Worm (Caenorhabditis elegans) whole organism, L3 larva: ENCODE results near the gene let-805.

ENCODE experiments used
- R02D3.7 ChIP-seq: fragments of 150-350 bp; optimal IDR thresholded peaks from 2 replicates; lab custom pipeline; 2014; ENCODE audit warnings: missing biosample characterization, missing genetic modification characterization
- ZK546.5 ChIP-seq: sonication (generic microtip); optimal IDR thresholded peaks from 2 replicates; lab custom pipeline; 2017; ENCODE audit warnings: missing biosample characterization, missing genetic modification characterization
- aly-2 ChIP-seq: fragments of 150-350 bp; optimal IDR thresholded peaks from 2 replicates; lab custom pipeline; 2014; ENCODE audit warnings: missing biosample characterization, missing genetic modification characterization
- ceh-16 ChIP-seq: sonication (generic microtip); optimal IDR thresholded peaks from 2 replicates; lab custom pipeline; 2017; ENCODE audit warnings: missing biosample characterization, missing genetic modification characterization
- ceh-82 ChIP-seq: fragments of 150-350 bp; optimal IDR thresholded peaks from 2 replicates; lab custom pipeline; 2014; ENCODE audit warnings: missing biosample characterization, missing genetic modification characterization
- elt-1 ChIP-seq: fragments of 150-350 bp; optimal IDR thresholded peaks from 2 replicates; lab custom pipeline; 2014; ENCODE audit warnings: missing biosample characterization, missing genetic modification characterization
- elt-3 ChIP-seq, 3 experiments: fragments of 150-350 bp in 1 of 3; sonication (generic microtip) in 2 of 3; optimal IDR thresholded peaks; 2 replicates in 2 of 3; 4 replicates in 1 of 3; lab custom pipeline; 2014 to 2017; ENCODE audit warnings: missing biosample characterization in 3 of 3, missing genetic modification characterization in 3 of 3
- eor-1 ChIP-seq, 2 experiments: fragments of 150-350 bp; optimal IDR thresholded peaks; 2 replicates each; lab custom pipeline; 2014 to 2018; ENCODE audit warnings: missing biosample characterization in 2 of 2, missing genetic modification characterization in 2 of 2
- fkh-10 ChIP-seq: sonication (generic microtip); optimal IDR thresholded peaks from 2 replicates; lab custom pipeline; 2017; ENCODE audit warnings: missing biosample characterization, missing genetic modification reagents, missing genetic modification characterization
- fos-1 ChIP-seq: fragments of 150-350 bp; optimal IDR thresholded peaks from 2 replicates; lab custom pipeline; 2014; ENCODE audit warnings: missing biosample characterization, missing genetic modification characterization
- hmg-11 ChIP-seq: sonication (generic microtip); optimal IDR thresholded peaks from 2 replicates; lab custom pipeline; 2016; ENCODE audit warnings: missing genetic modification characterization, missing compliant biosample characterization
- jun-1 ChIP-seq: fragments of 150-350 bp; optimal IDR thresholded peaks from 2 replicates; lab custom pipeline; 2014; ENCODE audit warnings: missing biosample characterization, missing genetic modification reagents, missing genetic modification characterization
- lin-15B ChIP-seq: fragments of 150-350 bp; optimal IDR thresholded peaks from 2 replicates; lab custom pipeline; 2014; ENCODE audit warnings: missing biosample characterization, missing genetic modification characterization
- lsy-12 ChIP-seq: sonication (generic microtip); optimal IDR thresholded peaks from 2 replicates; lab custom pipeline; 2016; ENCODE audit warnings: mild to moderate bottlenecking, missing genetic modification characterization, missing compliant biosample characterization
- mml-1 ChIP-seq: fragments of 150-350 bp; sonication (generic microtip); optimal IDR thresholded peaks from 3 replicates; lab custom pipeline; 2014; ENCODE audit warnings: missing biosample characterization, missing genetic modification characterization
- nfya-1 ChIP-seq: sonication (generic microtip); optimal IDR thresholded peaks from 2 replicates; lab custom pipeline; 2017; ENCODE audit warnings: missing genetic modification characterization, mild to moderate bottlenecking, missing compliant biosample characterization, antibody characterized with exemption, moderate library complexity; ENCODE audit not compliant: insufficient read depth
- nhr-11 ChIP-seq: fragments of 150-350 bp; optimal IDR thresholded peaks from 2 replicates; lab custom pipeline; 2014; ENCODE audit warnings: missing biosample characterization, missing genetic modification characterization
- nhr-12 ChIP-seq: fragments of 150-350 bp; optimal IDR thresholded peaks from 2 replicates; lab custom pipeline; 2014; ENCODE audit warnings: missing biosample characterization, missing genetic modification characterization
- nhr-23 ChIP-seq: fragments of 150-350 bp; optimal IDR thresholded peaks from 2 replicates; lab custom pipeline; 2014; ENCODE audit warnings: missing biosample characterization, missing genetic modification reagents, missing genetic modification characterization
- nhr-237 ChIP-seq: fragments of 150-350 bp; optimal IDR thresholded peaks from 2 replicates; lab custom pipeline; 2014; ENCODE audit warnings: missing biosample characterization, missing genetic modification characterization
- nhr-28 ChIP-seq: fragments of 150-350 bp; optimal IDR thresholded peaks from 2 replicates; lab custom pipeline; 2014; ENCODE audit warnings: missing biosample characterization, missing genetic modification characterization
- nhr-43 ChIP-seq: sonication (generic microtip); optimal IDR thresholded peaks from 2 replicates; lab custom pipeline; 2016; ENCODE audit warnings: mild to moderate bottlenecking, missing genetic modification characterization, missing compliant biosample characterization; ENCODE audit not compliant: poor library complexity, severe bottlenecking
- nhr-67 ChIP-seq: fragments of 150-350 bp; optimal IDR thresholded peaks from 2 replicates; lab custom pipeline; 2014; ENCODE audit warnings: missing biosample characterization, missing genetic modification characterization
- nhr-77 ChIP-seq: fragments of 150-350 bp; optimal IDR thresholded peaks from 2 replicates; lab custom pipeline; 2014; ENCODE audit warnings: missing biosample characterization, missing genetic modification characterization
- pha-4 ChIP-seq: fragments of 150-350 bp; optimal IDR thresholded peaks from 2 replicates; lab custom pipeline; 2014; ENCODE audit warnings: missing biosample characterization, missing genetic modification reagents, missing genetic modification characterization
- pqm-1 ChIP-seq: fragments of 150-350 bp; optimal IDR thresholded peaks from 2 replicates; lab custom pipeline; 2017; ENCODE audit warnings: missing biosample characterization, missing genetic modification characterization, inconsistent platforms
- sea-2 ChIP-seq: fragments of 150-350 bp; sonication (generic microtip); optimal IDR thresholded peaks from 4 replicates; lab custom pipeline; 2014; ENCODE audit warnings: missing biosample characterization, missing genetic modification reagents, missing genetic modification characterization
- skn-1 ChIP-seq: fragments of 150-350 bp; optimal IDR thresholded peaks from 2 replicates; lab custom pipeline; 2014; ENCODE audit warnings: missing biosample characterization, missing genetic modification characterization
- snpc-4 ChIP-seq: fragments of 150-350 bp; optimal IDR thresholded peaks from 2 replicates; lab custom pipeline; 2014; ENCODE audit warnings: missing biosample characterization, missing genetic modification characterization
- tbx-2 ChIP-seq: sonication (generic microtip); optimal IDR thresholded peaks from 2 replicates; lab custom pipeline; 2016; ENCODE audit warnings: mild to moderate bottlenecking, missing genetic modification characterization, missing compliant biosample characterization
- unc-39 ChIP-seq: sonication (generic microtip); optimal IDR thresholded peaks from 4 replicates; lab custom pipeline; 2017; ENCODE audit warnings: missing biosample characterization, missing genetic modification characterization
- unc-62 ChIP-seq: fragments of 150-350 bp; sonication (generic microtip); optimal IDR thresholded peaks from 4 replicates; lab custom pipeline; 2014; ENCODE audit warnings: missing biosample characterization, missing genetic modification reagents, missing genetic modification characterization
- zag-1 ChIP-seq: fragments of 150-350 bp; optimal IDR thresholded peaks from 2 replicates; lab custom pipeline; 2014; ENCODE audit warnings: missing biosample characterization, missing genetic modification characterization
- ztf-11 ChIP-seq: fragments of 150-350 bp; optimal IDR thresholded peaks from 2 replicates; lab custom pipeline; 2014; ENCODE audit warnings: missing biosample characterization, missing genetic modification characterization
- ztf-4 ChIP-seq: fragments of 150-350 bp; optimal IDR thresholded peaks from 2 replicates; lab custom pipeline; 2014; ENCODE audit warnings: missing biosample characterization, missing genetic modification characterization

The let-805 gene

DNA sequence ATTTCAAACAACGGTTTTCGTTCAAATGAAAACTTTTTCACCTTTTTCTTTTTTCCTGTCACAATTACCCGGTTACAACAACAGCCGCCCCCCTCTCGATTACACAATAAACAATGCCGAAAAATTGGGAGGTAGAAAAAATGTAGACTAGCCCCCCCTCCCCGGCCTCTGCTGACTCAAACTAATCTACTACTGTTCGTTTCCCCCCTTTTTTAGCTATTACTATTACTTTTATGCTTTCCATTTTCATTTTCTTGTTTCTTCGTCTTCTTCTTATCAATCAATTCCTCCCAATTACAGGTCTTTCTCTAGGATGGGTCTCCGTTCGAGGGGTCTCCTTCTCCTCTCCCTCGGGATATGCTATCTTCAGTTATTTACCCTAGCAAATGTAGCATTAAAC, at the start of gene let-805:
let-805 (plus strand) TSS at position 301 of the 400 bp plus-strand sequence.
- TF ChIP-seq fkh-10 (no peak), ztf-4 (tag; lab: Kevin White, UChicago) (no peak), snpc-4 (tag; lab: Kevin White, UChicago) (no peak), jun-1 (tag; lab: Kevin White, UChicago) (no peak), unc-39 (tag; lab: Kevin White, UChicago) (no peak), nhr-77 (tag; lab: Kevin White, UChicago) (no peak), pha-4 (tag; lab: Kevin White, UChicago) (no peak), lsy-12 (tag; lab: Kevin White, UChicago) (no peak)
- TF ChIP-seq, all 47 proteins: peak for 0

DNA sequence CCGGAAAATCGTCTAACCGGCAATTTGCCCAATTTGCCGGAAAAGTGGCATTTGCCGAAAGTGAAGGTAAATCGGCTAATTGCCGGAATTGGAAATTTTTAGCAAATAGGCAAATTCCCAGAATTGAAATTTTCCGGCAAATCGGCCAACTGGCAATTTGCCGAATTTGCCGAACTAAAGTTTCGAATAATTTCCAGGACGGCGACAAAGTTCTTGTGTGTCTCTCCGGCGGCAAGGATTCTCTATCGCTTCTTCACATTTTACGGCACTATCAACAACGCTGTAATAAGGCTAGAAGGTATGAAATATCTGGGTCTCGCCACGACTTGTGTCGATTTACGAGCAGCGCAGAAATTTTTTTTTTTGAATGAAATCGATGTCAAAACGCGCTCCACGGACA, 41.7 kb upstream of the let-805 start:
- TF ChIP-seq nhr-237 (tag; lab: Kevin White, UChicago) (no peak), nhr-67 (tag; lab: Kevin White, UChicago) (no peak), snpc-4 (tag; lab: Kevin White, UChicago) (no peak), ceh-82 (tag; lab: Kevin White, UChicago) (no peak), nfya-1 (tag; lab: Kevin White, UChicago) (no peak), elt-3 (tag; optimal IDR thresholded peaks at IDR 0.05; lab: Kevin White, UChicago) (no peak), aly-2 (tag; lab: Kevin White, UChicago) (no peak), unc-62 (GFP tag; lab: Kevin White, UChicago) (no peak), fos-1 (tag; lab: Kevin White, UChicago) (no peak), nhr-28 (tag; lab: Kevin White, UChicago) (no peak), nhr-77 (tag; lab: Kevin White, UChicago) (no peak), skn-1 (tag; lab: Kevin White, UChicago) (no peak), R02D3.7 (no peak)

DNA sequence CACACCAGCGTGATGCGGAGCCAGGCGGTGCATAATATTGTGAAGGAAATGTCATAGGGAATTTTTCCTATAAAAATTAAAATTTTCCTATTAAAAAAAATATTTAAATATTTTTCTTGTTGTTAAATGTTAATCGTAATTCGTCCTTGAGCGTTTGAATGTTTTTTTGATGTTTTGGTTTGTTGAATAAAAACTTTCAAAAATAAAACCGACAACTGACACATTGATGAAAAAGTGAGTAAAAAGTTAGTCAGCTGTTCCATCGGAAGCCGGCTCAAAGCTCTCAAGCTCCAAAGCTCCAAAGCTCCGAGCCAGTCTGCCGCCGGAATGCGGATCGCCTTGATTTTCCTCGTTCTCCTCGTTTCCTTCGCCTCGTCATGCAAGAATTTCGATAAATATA, 39.2 kb upstream of the let-805 start, which contains the start of gene Y71H2B.4:
Y71H2B.4 (plus strand) TSS at position 301 of the 400 bp plus-strand sequence.
- TF ChIP-seq tbx-2 (tag; lab: Kevin White, UChicago) (no peak), unc-39 (tag; lab: Kevin White, UChicago) (no peak), mml-1 (tag; lab: Kevin White, UChicago) (no peak), ceh-82 (tag; lab: Kevin White, UChicago) (no peak), nhr-12 (no peak), aly-2 (tag; lab: Kevin White, UChicago) (no peak), zag-1 (tag; lab: Kevin White, UChicago) (no peak), fos-1 (tag; lab: Kevin White, UChicago) (no peak), elt-1 (tag; lab: Kevin White, UChicago) (no peak), nhr-77 (tag; lab: Kevin White, UChicago) (no peak), nhr-11 (tag; lab: Kevin White, UChicago) (no peak), ztf-4 (tag; lab: Kevin White, UChicago) (no peak), eor-1 (tag; optimal IDR thresholded peaks at IDR 0.05; lab: Kevin White, UChicago) (no peak), snpc-4 (tag; lab: Kevin White, UChicago) (no peak)

DNA sequence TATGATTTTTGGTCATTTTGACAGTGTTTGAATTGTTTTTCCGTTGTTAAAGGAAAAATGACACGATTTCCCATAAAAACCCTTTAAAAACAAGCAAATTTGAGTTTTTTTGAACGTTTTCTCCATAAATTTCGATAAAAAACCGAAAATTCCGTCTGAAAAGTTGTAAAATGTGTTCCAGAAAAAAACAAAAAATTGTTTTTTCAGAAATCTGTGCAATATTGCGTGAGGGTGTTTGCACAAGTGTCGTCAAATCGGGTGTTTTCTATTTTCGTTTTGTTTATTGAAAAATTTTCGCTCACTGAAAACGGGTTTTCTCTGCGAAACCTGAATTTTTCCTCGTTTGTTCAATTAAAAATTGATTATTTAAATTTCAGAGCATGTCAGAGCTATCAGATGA, 38.3 kb upstream of the let-805 start, which contains the start of gene ppfr-4:
ppfr-4 (plus strand) TSS at position 378 of the 400 bp plus-strand sequence.
- TF ChIP-seq snpc-4 (tag; lab: Kevin White, UChicago), result no peak
- peak; percentile 28 for TF ChIP-seq pha-4 (tag; lab: Kevin White, UChicago)
- TF ChIP-seq ceh-16 (tag; lab: Kevin White, UChicago), result no peak
- no peak for TF ChIP-seq elt-1 (tag; lab: Kevin White, UChicago)
- no peak for TF ChIP-seq unc-62 (GFP tag; lab: Kevin White, UChicago)
- no peak for TF ChIP-seq fos-1 (tag; lab: Kevin White, UChicago)
- no peak for TF ChIP-seq lin-15B (tag; lab: Kevin White, UChicago)
- peak; percentile 28 for TF ChIP-seq nfya-1 (tag; lab: Kevin White, UChicago)
- no peak for TF ChIP-seq pqm-1 (tag; lab: Kevin White, UChicago)
- TF ChIP-seq nhr-43, result no peak
- no peak for TF ChIP-seq mml-1 (tag; lab: Kevin White, UChicago)
- no peak for TF ChIP-seq nhr-23 (tag; lab: Kevin White, UChicago)
- no peak for TF ChIP-seq ztf-4 (tag; lab: Kevin White, UChicago)
- no peak for TF ChIP-seq ztf-11 (tag; lab: Kevin White, UChicago)
- TF ChIP-seq fkh-10, result no peak
- no peak for TF ChIP-seq sea-2 (GFP tag; lab: Kevin White, UChicago)
- no peak for TF ChIP-seq ZK546.5 (tag; lab: Kevin White, UChicago)
- TF ChIP-seq zag-1 (tag; lab: Kevin White, UChicago), result no peak
- no peak for TF ChIP-seq nhr-28 (tag; lab: Kevin White, UChicago)
- no peak for TF ChIP-seq lsy-12 (tag; lab: Kevin White, UChicago)
- no peak for TF ChIP-seq unc-39 (tag; lab: Kevin White, UChicago)
- TF ChIP-seq hmg-11, result peak; percentile 36
- no peak for TF ChIP-seq skn-1 (tag; lab: Kevin White, UChicago)
- TF ChIP-seq nhr-237 (tag; lab: Kevin White, UChicago), result no peak
- no peak for TF ChIP-seq elt-3 (tag; optimal IDR thresholded peaks at IDR 0.05; lab: Kevin White, UChicago)
- no peak for TF ChIP-seq tbx-2 (tag; lab: Kevin White, UChicago)
- no peak for TF ChIP-seq nhr-11 (tag; lab: Kevin White, UChicago)
